Fruit fly (Drosophila melanogaster) whole organism, prepupa: ENCODE results near the gene Kpc1.
A peak's percentile ranks its signal among the peaks of the same experiment; 100 is the strongest.

Source experiments
- Blimp-1 ChIP-seq: fragments of 200-800 bp; sonication (Bioruptor generic); optimal IDR thresholded peaks from 3 replicates; lab custom pipeline; 2017; ENCODE audit warnings: missing biosample characterization, missing genetic modification characterization, mild to moderate bottlenecking, moderate library complexity, missing genetic modification reagents
- CG10669 ChIP-seq: fragments of 200-800 bp; sonication (Bioruptor generic); optimal IDR thresholded peaks from 3 replicates; lab custom pipeline; 2018; ENCODE audit warnings: missing biosample characterization, mild to moderate bottlenecking, missing genetic modification characterization, moderate library complexity
- CG11294 ChIP-seq: fragments of 200-800 bp; sonication (Bioruptor generic); IDR thresholded peaks from 2 replicates; pipeline ENCODE4 v1.3.6; 2022; ENCODE audit warnings: missing biosample characterization, missing genetic modification characterization
- CG11762 ChIP-seq: fragments of 200-800 bp; sonication (Bioruptor generic); optimal IDR thresholded peaks from 3 replicates; lab custom pipeline; 2016; ENCODE audit warnings: missing biosample characterization, missing genetic modification characterization; ENCODE audit not compliant: insufficient read depth
- CG15336 ChIP-seq: fragments of 200-800 bp; sonication (Bioruptor generic); IDR thresholded peaks from 2 replicates; pipeline ENCODE4 v1.3.6; 2022; ENCODE audit warnings: missing biosample characterization, missing genetic modification characterization
- CG16779 ChIP-seq: fragments of 200-800 bp; sonication (Bioruptor generic); optimal IDR thresholded peaks from 3 replicates; lab custom pipeline; 2017; ENCODE audit warnings: missing biosample characterization, mild to moderate bottlenecking, missing genetic modification characterization
- CG32006 ChIP-seq: fragments of 200-800 bp; sonication (Bioruptor generic); optimal IDR thresholded peaks from 3 replicates; lab custom pipeline; 2017; ENCODE audit warnings: missing biosample characterization, mild to moderate bottlenecking, missing genetic modification characterization
- CG6276 ChIP-seq: fragments of 200-800 bp; sonication (Bioruptor generic); optimal IDR thresholded peaks from 2 replicates; lab custom pipeline; 2017; ENCODE audit warnings: missing biosample characterization, mild to moderate bottlenecking, missing genetic modification characterization
- CG6792 ChIP-seq: fragments of 200-800 bp; sonication (Bioruptor generic); optimal IDR thresholded peaks from 3 replicates; lab custom pipeline; 2016; ENCODE audit warnings: missing biosample characterization, missing genetic modification characterization
- CG6808 ChIP-seq: fragments of 200-800 bp; sonication (Bioruptor generic); optimal IDR thresholded peaks from 3 replicates; lab custom pipeline; 2017; ENCODE audit warnings: missing biosample characterization, missing genetic modification characterization, mild to moderate bottlenecking, moderate library complexity, missing genetic modification reagents
- CG6854 ChIP-seq: fragments of 200-800 bp; sonication (Bioruptor generic); optimal IDR thresholded peaks from 2 replicates; lab custom pipeline; 2017; ENCODE audit warnings: missing biosample characterization, mild to moderate bottlenecking, missing genetic modification characterization
- CG8319 ChIP-seq: fragments of 200-800 bp; sonication (Bioruptor generic); optimal IDR thresholded peaks from 3 replicates; lab custom pipeline; 2016; ENCODE audit warnings: missing biosample characterization, missing genetic modification characterization
- Eip78C ChIP-seq: fragments of 200-800 bp; sonication (Bioruptor generic); peaks from one replicate; lab custom pipeline; 2016; ENCODE audit warnings: missing biosample characterization, missing genetic modification characterization
- Eip93F ChIP-seq: fragments of 200-800 bp; sonication (Bioruptor generic); optimal IDR thresholded peaks from 2 replicates; lab custom pipeline; 2016; ENCODE audit warnings: missing biosample characterization, mild to moderate bottlenecking, missing genetic modification characterization
- Ets21C ChIP-seq: fragments of 200-800 bp; sonication (Bioruptor generic); optimal IDR thresholded peaks from 3 replicates; lab custom pipeline; 2016; ENCODE audit warnings: missing biosample characterization, missing genetic modification characterization
- Ets96B ChIP-seq: fragments of 200-800 bp; optimal IDR thresholded peaks from 2 replicates; lab custom pipeline; 2019; ENCODE audit warnings: missing biosample characterization, mild to moderate bottlenecking, missing genetic modification characterization, moderate library complexity
- Hr39 ChIP-seq: fragments of 200-800 bp; sonication (Bioruptor generic); optimal IDR thresholded peaks from 2 replicates; lab custom pipeline; 2016; ENCODE audit warnings: missing biosample characterization, missing genetic modification characterization
- Hr4 ChIP-seq: fragments of 200-800 bp; sonication (Bioruptor generic); optimal IDR thresholded peaks from 3 replicates; lab custom pipeline; 2016; ENCODE audit warnings: missing biosample characterization, missing genetic modification characterization
- Met ChIP-seq: fragments of 200-800 bp; sonication (Bioruptor generic); optimal IDR thresholded peaks from 3 replicates; lab custom pipeline; 2016; ENCODE audit warnings: missing biosample characterization, missing genetic modification characterization
- OdsH ChIP-seq: fragments of 200-800 bp; sonication (Bioruptor generic); optimal IDR thresholded peaks from 3 replicates; lab custom pipeline; 2016; ENCODE audit warnings: missing biosample characterization, missing genetic modification characterization
- Sox102F ChIP-seq: fragments of 200-800 bp; sonication (Bioruptor generic); optimal IDR thresholded peaks from 2 replicates; lab custom pipeline; 2016; ENCODE audit warnings: missing biosample characterization, mild to moderate bottlenecking, missing genetic modification characterization
- Sox14 ChIP-seq: fragments of 200-800 bp; sonication (Bioruptor generic); optimal IDR thresholded peaks from 3 replicates; lab custom pipeline; 2016; ENCODE audit warnings: missing biosample characterization, missing genetic modification characterization
- achi ChIP-seq: fragments of 200-800 bp; sonication (Bioruptor generic); optimal IDR thresholded peaks from 3 replicates; lab custom pipeline; 2016; ENCODE audit warnings: missing biosample characterization, missing genetic modification characterization
- acj6 ChIP-seq: fragments of 200-800 bp; sonication (Bioruptor generic); optimal IDR thresholded peaks from 3 replicates; lab custom pipeline; 2016; ENCODE audit warnings: missing biosample characterization, missing genetic modification characterization
- dac ChIP-seq: fragments of 200-800 bp; sonication (Bioruptor generic); optimal IDR thresholded peaks from 2 replicates; lab custom pipeline; 2017; ENCODE audit warnings: missing biosample characterization, mild to moderate bottlenecking, missing genetic modification characterization
- dsx ChIP-seq: fragments of 200-800 bp; optimal IDR thresholded peaks from 3 replicates; lab custom pipeline; 2019; ENCODE audit warnings: missing biosample characterization, mild to moderate bottlenecking, missing genetic modification characterization, moderate library complexity; ENCODE audit not compliant: poor library complexity, severe bottlenecking
- eg ChIP-seq: fragments of 200-800 bp; sonication (Bioruptor generic); IDR thresholded peaks from 3 replicates; pipeline ENCODE4 v1.3.6; 2022; ENCODE audit warnings: missing biosample characterization, missing genetic modification characterization
- fd85E ChIP-seq: fragments of 200-800 bp; sonication (Bioruptor generic); optimal IDR thresholded peaks from 3 replicates; lab custom pipeline; 2016; ENCODE audit warnings: missing biosample characterization, missing genetic modification characterization
- fkh ChIP-seq: fragments of 200-800 bp; sonication (Bioruptor generic); optimal IDR thresholded peaks from 3 replicates; lab custom pipeline; 2017; ENCODE audit warnings: missing biosample characterization, mild to moderate bottlenecking, missing genetic modification characterization, moderate library complexity
- pdm3 ChIP-seq: fragments of 200-800 bp; sonication (Bioruptor generic); optimal IDR thresholded peaks from 3 replicates; lab custom pipeline; 2016; ENCODE audit warnings: missing biosample characterization, missing genetic modification characterization
- salr ChIP-seq, 2 experiments: fragments of 200-800 bp; sonication (Bioruptor generic); optimal IDR thresholded peaks; 3 replicates each; lab custom pipeline; 2016 to 2018; ENCODE audit warnings: missing biosample characterization in 2 of 2, missing genetic modification characterization in 2 of 2, mild to moderate bottlenecking in 1 of 2
- spab ChIP-seq: fragments of 200-800 bp; sonication (Bioruptor generic); optimal IDR thresholded peaks from 2 replicates; lab custom pipeline; 2017; ENCODE audit warnings: missing biosample characterization, mild to moderate bottlenecking, missing genetic modification characterization, missing genetic modification reagents
- ss ChIP-seq, 2 experiments: fragments of 200-800 bp; sonication (Bioruptor generic); optimal IDR thresholded peaks; 2 replicates in 1 of 2; 3 replicates in 1 of 2; lab custom pipeline; 2017 to 2018; ENCODE audit warnings: mild to moderate bottlenecking in 2 of 2, missing biosample characterization in 2 of 2, missing genetic modification characterization in 2 of 2, moderate library complexity in 1 of 2
- svp ChIP-seq: fragments of 200-800 bp; sonication (Bioruptor generic); peaks from one replicate; lab custom pipeline; 2016; ENCODE audit warnings: missing biosample characterization, missing genetic modification characterization
- vri ChIP-seq: fragments of 200-800 bp; sonication (Bioruptor generic); optimal IDR thresholded peaks from 3 replicates; lab custom pipeline; 2016; ENCODE audit warnings: missing biosample characterization, mild to moderate bottlenecking, missing genetic modification characterization

Kpc1 gene

DNA sequence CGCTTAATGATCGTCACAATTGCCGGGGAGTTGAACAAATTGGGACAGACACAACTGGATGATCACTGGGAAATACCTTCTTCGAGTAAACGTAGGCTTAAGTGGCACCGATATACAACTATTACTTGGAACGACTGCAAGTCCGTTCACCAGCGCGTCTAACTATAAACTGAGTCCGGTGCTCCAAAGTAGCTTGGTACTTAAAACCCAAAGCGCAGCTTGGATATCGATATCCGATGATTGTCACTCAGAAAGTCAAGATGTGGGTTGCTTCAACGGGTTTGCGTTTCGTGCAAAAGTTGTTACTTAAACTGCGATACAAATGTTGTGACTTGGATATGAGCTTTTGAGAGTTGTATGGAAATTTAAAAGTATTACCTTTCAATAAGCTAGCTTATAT lies 10.3 kb upstream of the Kpc1 start, which contains the start of gene Spn88Ea (continued):
- TF ChIP-seq CG6808 (GFP tag; lab: Kevin White, UChicago), result no peak
- TF ChIP-seq CG6792 (GFP tag; lab: Kevin White, UChicago), result no peak
- TF ChIP-seq Hr4 (GFP tag; lab: Kevin White, UChicago), result no peak
- no peak for TF ChIP-seq Met (GFP tag; lab: Kevin White, UChicago)
- TF ChIP-seq Hr39, result no peak
- peak; percentile 35; the same call in 1 of the 2 replicates for TF ChIP-seq CG15336
- TF ChIP-seq CG8319 (GFP tag; lab: Kevin White, UChicago), result no peak
- TF ChIP-seq Sox14, result no peak
- TF ChIP-seq salr (GFP tag; optimal IDR thresholded peaks at IDR 0.05; lab: Kevin White, UChicago), result no peak
- no peak for TF ChIP-seq Ets21C (GFP tag; lab: Kevin White, UChicago)
- TF ChIP-seq pdm3 (GFP tag; lab: Kevin White, UChicago), result no peak
- TF ChIP-seq Eip93F (GFP tag; lab: Kevin White, UChicago), result no peak
- TF ChIP-seq fd85E (GFP tag; lab: Kevin White, UChicago), result no peak
- no peak for TF ChIP-seq CG11762
- no peak for TF ChIP-seq dac (GFP tag; lab: Kevin White, UChicago)
- TF ChIP-seq CG11294 (GFP tag; lab: Robert Waterston, UW), result no peak
- peak; percentile 13 for TF ChIP-seq dsx (GFP tag; lab: Kevin White, UChicago)
- no peak for TF ChIP-seq spab (GFP tag; lab: Kevin White, UChicago)

- TF ChIP-seq CG16779 (tag; lab: Kevin White, UChicago), result no peak
- TF ChIP-seq pdm3 (GFP tag; lab: Kevin White, UChicago), result no peak
- peak; percentile 42 for TF ChIP-seq CG6854
- TF ChIP-seq CG10669 (GFP tag; lab: Kevin White, UChicago), result no peak
- no peak for TF ChIP-seq acj6 (GFP tag; lab: Kevin White, UChicago)
- 0 out of 3 replicates have a peak, but pooled peaks have one; percentile 44 for TF ChIP-seq eg
- no peak for TF ChIP-seq CG6276
- peak; percentile 77 for TF ChIP-seq Blimp-1 (GFP tag; lab: Kevin White, UChicago)
- no peak for TF ChIP-seq svp
- peak; percentile 32 for TF ChIP-seq vri (GFP tag; lab: Kevin White, UChicago)
- no peak for TF ChIP-seq Ets96B
- TF ChIP-seq CG32006 (GFP tag; lab: Kevin White, UChicago), result no peak
- TF ChIP-seq OdsH, result no peak
- no peak for TF ChIP-seq Sox102F
- TF ChIP-seq ss (GFP tag; optimal IDR thresholded peaks at IDR 0.05; lab: Kevin White, UChicago), result peak in 1 of 2 experiments; percentile 65
Observed at dm6 chr3R:15205223-15205622, 9.2 kb upstream of the Kpc1 start.

dm6 chr3R:15198052-15198793 lies 2.2 kb upstream of the Kpc1 start:
- TF ChIP-seq vri (GFP tag; lab: Kevin White, UChicago) (peak; percentile 75), Hr4 (GFP tag; lab: Kevin White, UChicago) (peak; percentile 45), Eip93F (GFP tag; lab: Kevin White, UChicago) (peak; percentile 18), CG15336 (no peak), CG6276 (no peak), Eip78C (GFP tag; lab: Kevin White, UChicago) (peak; percentile 56), achi (GFP tag; lab: Kevin White, UChicago) (no peak), CG11294 (GFP tag; lab: Robert Waterston, UW) (no peak), CG32006 (GFP tag; lab: Kevin White, UChicago) (peak; percentile 23), acj6 (GFP tag; lab: Kevin White, UChicago) (no peak), dsx (GFP tag; lab: Kevin White, UChicago) (no peak), fkh (GFP tag; lab: Kevin White, UChicago) (peak; percentile 58), OdsH (no peak)
